Fruit fly (Drosophila melanogaster): Measurements from ENCODE around the gene CG3808.

The CG3808 gene

dm6 chr3L:19016133-19016804 is 15.9 kb upstream of the CG3808 start (continued):
- no peak for TF ChIP-seq CG8478 (optimal IDR thresholded peaks at IDR 0.05)
- TF ChIP-seq CG17359 (tag; optimal IDR thresholded peaks at IDR 0.05) = peak; percentile 28
- TF ChIP-seq C15 (GFP tag; IDR thresholded peaks at IDR 0.05) = no peak
- TF ChIP-seq CG30020 (tag; optimal IDR thresholded peaks at IDR 0.05) = no peak
- no peak for TF ChIP-seq CG15601 (tag; optimal IDR thresholded peaks at IDR 0.05)
- TF ChIP-seq CG1233 (GFP tag; optimal IDR thresholded peaks at IDR 0.05) = no peak
- TF ChIP-seq Dip2 (GFP tag; IDR thresholded peaks at IDR 0.05) = no peak
- no peak for TF ChIP-seq Fer2 (tag; optimal IDR thresholded peaks at IDR 0.05)
- TF ChIP-seq CG4707 (GFP tag; optimal IDR thresholded peaks at IDR 0.05) = no peak
- TF ChIP-seq schlank (tag; optimal IDR thresholded peaks at IDR 0.05) = no peak
- no peak for TF ChIP-seq Aef1 (GFP tag; IDR thresholded peaks at IDR 0.05)
- no peak for TF ChIP-seq Dp (GFP tag; optimal IDR thresholded peaks at IDR 0.05)
- no peak for TF ChIP-seq CG7928 (GFP tag; optimal IDR thresholded peaks at IDR 0.05)
- no peak for TF ChIP-seq CG15479 (GFP tag; optimal IDR thresholded peaks at IDR 0.05)
- TF ChIP-seq Dll (GFP tag; IDR thresholded peaks at IDR 0.05; ENCODE audit: partially characterized antibody) = no peak
- TF ChIP-seq CG9215 (GFP tag; IDR thresholded peaks at IDR 0.05) = 0 out of 2 replicates have a peak, but pooled peaks have one; percentile 21
- TF ChIP-seq CG9609 (GFP tag; optimal IDR thresholded peaks at IDR 0.05) = no peak
- no peak for TF ChIP-seq Hr3 (GFP tag; optimal IDR thresholded peaks at IDR 0.05)
- no peak for TF ChIP-seq shn (GFP tag; optimal IDR thresholded peaks at IDR 0.05)
- no peak for TF ChIP-seq btn (GFP tag; optimal IDR thresholded peaks at IDR 0.05)
- TF ChIP-seq CG34422 (GFP tag; IDR thresholded peaks at IDR 0.05) = no peak
- TF ChIP-seq Antp (GFP tag; optimal IDR thresholded peaks at IDR 0.05) = no peak
- TF ChIP-seq ab (GFP tag; optimal IDR thresholded peaks at IDR 0.05) = no peak
- TF ChIP-seq unpg (GFP tag; optimal IDR thresholded peaks at IDR 0.05) = no peak
- TF ChIP-seq CG42726 (GFP tag; IDR thresholded peaks at IDR 0.05; ENCODE audit: partially characterized antibody) = no peak
- TF ChIP-seq ase (GFP tag; IDR thresholded peaks at IDR 0.05) = no peak
- TF ChIP-seq CG18764 (GFP tag; optimal IDR thresholded peaks at IDR 0.05) = no peak
- no peak for TF ChIP-seq Hey (tag; optimal IDR thresholded peaks at IDR 0.05)
- no peak for TF ChIP-seq Doc2 (GFP tag; IDR thresholded peaks at IDR 0.05)
- no peak for TF ChIP-seq dati (GFP tag; IDR thresholded peaks at IDR 0.05)
- TF ChIP-seq CG12155 (GFP tag; optimal IDR thresholded peaks at IDR 0.05) = peak; percentile 38
- TF ChIP-seq Xbp1 (GFP tag; optimal IDR thresholded peaks at IDR 0.05) = no peak
- no peak for TF ChIP-seq CG4820 (GFP tag; optimal IDR thresholded peaks at IDR 0.05)
- TF ChIP-seq CG9817 (tag; optimal IDR thresholded peaks at IDR 0.05) = peak; percentile 28
- no peak for TF ChIP-seq gro (GFP tag; optimal IDR thresholded peaks at IDR 0.05)
- TF ChIP-seq Fer3 (tag; optimal IDR thresholded peaks at IDR 0.05) = peak; percentile 27
- no peak for TF ChIP-seq E2f1 (GFP tag; IDR thresholded peaks at IDR 0.05)
- TF ChIP-seq Side (GFP tag; optimal IDR thresholded peaks at IDR 0.05) = no peak
- TF ChIP-seq caup (GFP tag; optimal IDR thresholded peaks at IDR 0.05; ENCODE audit: severe bottlenecking) = no peak
- no peak for TF ChIP-seq CG17612 (GFP tag; IDR thresholded peaks at IDR 0.05)
- no peak for TF ChIP-seq CG3407 (GFP tag; optimal IDR thresholded peaks at IDR 0.05)
- peak; percentile 20; the same call in 1 of the 2 replicates for TF ChIP-seq stc (GFP tag; IDR thresholded peaks at IDR 0.05)
- TF ChIP-seq ap (GFP tag; IDR thresholded peaks at IDR 0.05) = no peak
- no peak for TF ChIP-seq CG7745 (tag; optimal IDR thresholded peaks at IDR 0.05)
- peak; percentile 25 for TF ChIP-seq scrt (GFP tag; optimal IDR thresholded peaks at IDR 0.05)
- no peak for TF ChIP-seq Vsx1 (GFP tag; optimal IDR thresholded peaks at IDR 0.05)
- no peak for TF ChIP-seq Optix (GFP tag; IDR thresholded peaks at IDR 0.05)
- TF ChIP-seq CG10431 (GFP tag; optimal IDR thresholded peaks at IDR 0.05) = no peak
- TF ChIP-seq CG3726 (GFP tag; IDR thresholded peaks at IDR 0.05) = no peak
- TF ChIP-seq CG17361 (GFP tag; IDR thresholded peaks at IDR 0.05) = peak; percentile 47; the same call in 2 of the 3 replicates
- no peak for TF ChIP-seq maf-S (GFP tag; optimal IDR thresholded peaks at IDR 0.05)
